Worm (Caenorhabditis elegans) whole organism, mixed stage, embryonic: ENCODE data around the gene T06D4.6.

ENCODE experiments used
- elt-1 ChIP-seq: sonication (generic microtip); optimal IDR thresholded peaks from 2 replicates; lab custom pipeline; 2017; ENCODE audit warnings: missing genetic modification characterization, mild to moderate bottlenecking, missing compliant biosample characterization, antibody characterized with exemption, moderate library complexity, borderline replicate concordance; ENCODE audit not compliant: insufficient read depth
- lin-13 ChIP-seq: fragments of 150-350 bp; optimal IDR thresholded peaks from 2 replicates; lab custom pipeline; 2014; ENCODE audit warnings: missing biosample characterization, missing genetic modification characterization
- lsy-2 ChIP-seq: fragments of 150-350 bp; optimal IDR thresholded peaks from 2 replicates; lab custom pipeline; 2014; ENCODE audit warnings: missing biosample characterization, missing genetic modification characterization
- nhr-12 ChIP-seq: fragments of 150-350 bp; optimal IDR thresholded peaks from 2 replicates; lab custom pipeline; 2014; ENCODE audit warnings: missing biosample characterization, missing genetic modification characterization
- nhr-237 ChIP-seq: fragments of 150-350 bp; optimal IDR thresholded peaks from 2 replicates; lab custom pipeline; 2014; ENCODE audit warnings: missing biosample characterization, missing genetic modification characterization
- nhr-76 ChIP-seq: sonication (generic microtip); optimal IDR thresholded peaks from 2 replicates; lab custom pipeline; 2017; ENCODE audit warnings: missing biosample characterization, missing genetic modification characterization
- snpc-4 ChIP-seq: fragments of 150-350 bp; optimal IDR thresholded peaks from 2 replicates; lab custom pipeline; 2014; ENCODE audit warnings: missing biosample characterization, missing genetic modification characterization

DNA sequence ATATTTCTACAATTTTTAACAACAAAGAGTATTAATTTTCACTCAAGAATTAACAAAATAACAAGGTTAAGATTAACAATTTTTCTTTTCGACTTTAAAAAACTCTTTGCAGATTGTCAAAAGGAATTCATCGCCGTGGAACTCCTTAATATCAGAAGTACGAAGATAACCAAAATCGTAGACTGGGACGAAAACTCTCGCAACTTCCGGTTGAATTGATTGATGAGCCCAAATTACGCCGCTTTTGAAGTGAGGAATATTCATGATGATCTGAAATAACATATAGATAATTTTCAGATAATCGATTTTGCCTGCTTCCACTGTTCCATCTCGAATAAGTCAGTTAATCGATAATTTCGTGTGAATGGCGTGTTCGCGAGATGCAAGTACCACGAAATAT, 43.7 kb downstream of the T06D4.6 start, which contains the start of gene F14D2.15:
- TF ChIP-seq snpc-4 (tag; lab: Kevin White, UChicago) (no peak), elt-1 (tag; lab: Kevin White, UChicago) (no peak), nhr-237 (tag; lab: Kevin White, UChicago) (no peak), lsy-2 (tag; lab: Kevin White, UChicago) (no peak), nhr-76 (tag; lab: Kevin White, UChicago) (no peak), nhr-12 (tag; lab: Kevin White, UChicago) (no peak), lin-13 (tag; lab: Kevin White, UChicago) (no peak)
